Fruit fly (Drosophila melanogaster) whole organism, embryonic: ENCODE data around the gene Cisd2.

Experiments
- Bgb ChIP-seq: fragments of 200-800 bp; sonication (Bioruptor generic); IDR thresholded peaks from 2 replicates; pipeline ENCODE4 v1.3.6; 2022; ENCODE audit warnings: missing biosample characterization, missing genetic modification characterization; ENCODE audit not compliant: partially characterized antibody
- Bteb2 ChIP-seq: fragments of 200-800 bp; sonication (Bioruptor generic); optimal IDR thresholded peaks from 2 replicates; lab custom pipeline; 2016; ENCODE audit warnings: missing biosample characterization, missing genetic modification characterization
- CG10147 ChIP-seq: fragments of 200-800 bp; sonication (Bioruptor generic); optimal IDR thresholded peaks from 2 replicates; lab custom pipeline; 2019; ENCODE audit warnings: missing biosample characterization, mild to moderate bottlenecking, missing genetic modification characterization, moderate library complexity
- CG10267 ChIP-seq: fragments of 200-800 bp; sonication (Bioruptor generic); optimal IDR thresholded peaks from 2 replicates; lab custom pipeline; 2018; ENCODE audit warnings: missing biosample characterization, mild to moderate bottlenecking, missing genetic modification characterization, moderate library complexity
- CG10274 ChIP-seq: fragments of 200-800 bp; sonication (Bioruptor generic); optimal IDR thresholded peaks from 3 replicates; lab custom pipeline; 2017; ENCODE audit warnings: missing biosample characterization, mild to moderate bottlenecking, missing genetic modification characterization
- CG10321 ChIP-seq: fragments of 200-800 bp; sonication (Bioruptor generic); IDR thresholded peaks from 2 replicates; pipeline ENCODE4 v1.3.6; 2022; ENCODE audit warnings: missing biosample characterization, missing genetic modification characterization
- CG10366 ChIP-seq: fragments of 200-800 bp; sonication (Bioruptor generic); IDR thresholded peaks from 2 replicates; pipeline ENCODE4 v1.3.6; 2022; ENCODE audit warnings: missing biosample characterization, missing genetic modification characterization
- CG10431 ChIP-seq: fragments of 200-800 bp; sonication (Bioruptor generic); optimal IDR thresholded peaks from 3 replicates; lab custom pipeline; 2018; ENCODE audit warnings: missing biosample characterization, mild to moderate bottlenecking, missing genetic modification characterization
- CG11093 ChIP-seq: fragments of 200-800 bp; sonication (Bioruptor generic); IDR thresholded peaks from 3 replicates; pipeline ENCODE4 v1.3.6; 2022; ENCODE audit warnings: missing biosample characterization, missing genetic modification characterization
- CG11456 ChIP-seq: fragments of 200-800 bp; sonication (Bioruptor generic); IDR thresholded peaks from 3 replicates; pipeline ENCODE4 v1.3.6; 2022; ENCODE audit warnings: missing biosample characterization, missing genetic modification characterization
- CG12071 ChIP-seq: fragments of 200-800 bp; sonication (Bioruptor generic); optimal IDR thresholded peaks from 3 replicates; lab custom pipeline; 2018; ENCODE audit warnings: missing biosample characterization, mild to moderate bottlenecking, missing genetic modification characterization
- CG14710 ChIP-seq: fragments of 200-800 bp; sonication (Bioruptor generic); optimal IDR thresholded peaks from 3 replicates; lab custom pipeline; 2019; ENCODE audit warnings: missing biosample characterization, mild to moderate bottlenecking, missing genetic modification characterization, moderate library complexity
- CG15601 ChIP-seq: fragments of 200-800 bp; sonication (Bioruptor generic); optimal IDR thresholded peaks from 3 replicates; lab custom pipeline; 2019; ENCODE audit warnings: missing biosample characterization, mild to moderate bottlenecking, missing genetic modification characterization, moderate library complexity
- CG17328 ChIP-seq: fragments of 200-800 bp; sonication (Bioruptor generic); IDR thresholded peaks from 2 replicates; pipeline ENCODE4 v1.3.6; 2022; ENCODE audit warnings: missing biosample characterization, missing genetic modification characterization
- CG17361 ChIP-seq: fragments of 200-800 bp; sonication (Bioruptor generic); IDR thresholded peaks from 3 replicates; pipeline ENCODE4 v1.3.6; 2022; ENCODE audit warnings: missing biosample characterization, missing genetic modification characterization
- CG2120 ChIP-seq: fragments of 200-800 bp; sonication (Bioruptor generic); optimal IDR thresholded peaks from 3 replicates; lab custom pipeline; 2016; ENCODE audit warnings: missing biosample characterization, missing genetic modification characterization
- CG4404 ChIP-seq: fragments of 200-800 bp; sonication (Bioruptor generic); IDR thresholded peaks from 2 replicates; pipeline ENCODE4 v1.3.6; 2022; ENCODE audit warnings: missing biosample characterization, missing genetic modification characterization
- CG8924 ChIP-seq: fragments of 200-800 bp; optimal IDR thresholded peaks from 3 replicates; lab custom pipeline; 2019; ENCODE audit warnings: missing biosample characterization, mild to moderate bottlenecking, missing genetic modification characterization, moderate library complexity
- CoRest ChIP-seq: fragments of 200-800 bp; sonication (Bioruptor generic); optimal IDR thresholded peaks from 3 replicates; lab custom pipeline; 2018; ENCODE audit warnings: missing biosample characterization, mild to moderate bottlenecking, missing genetic modification characterization, moderate library complexity
- CrebB ChIP-seq: fragments of 200-800 bp; sonication (Bioruptor generic); optimal IDR thresholded peaks from 3 replicates; lab custom pipeline; 2018; ENCODE audit warnings: missing biosample characterization, mild to moderate bottlenecking, missing genetic modification characterization
- Ets65A ChIP-seq: fragments of 200-800 bp; sonication (Bioruptor generic); peaks from one replicate; lab custom pipeline; 2016; ENCODE audit warnings: missing biosample characterization, missing genetic modification characterization
- HLH3B ChIP-seq: fragments of 200-800 bp; sonication (Bioruptor generic); IDR thresholded peaks from 2 replicates; pipeline ENCODE4 v1.3.6; 2022; ENCODE audit warnings: missing biosample characterization, missing genetic modification characterization
- Hr78 ChIP-seq, 2 experiments: fragments of 200-800 bp in 1 of 2; fragments of >200 bp in 1 of 2; sonication (Bioruptor generic) in 1 of 2; optimal IDR thresholded peaks; 2 replicates each; lab custom pipeline; 2017 to 2019; ENCODE audit warnings: missing biosample characterization in 2 of 2, missing genetic modification characterization in 2 of 2, mild to moderate bottlenecking in 1 of 2, moderate library complexity in 1 of 2
- NC2α ChIP-seq: fragments of 200-800 bp; sonication (Bioruptor generic); optimal IDR thresholded peaks from 2 replicates; lab custom pipeline; 2016; ENCODE audit warnings: missing biosample characterization, missing genetic modification characterization
- NC2β ChIP-seq: fragments of 200-800 bp; sonication (Bioruptor generic); optimal IDR thresholded peaks from 2 replicates; lab custom pipeline; 2016; ENCODE audit warnings: missing biosample characterization, missing genetic modification characterization
- Trl ChIP-seq, 3 experiments: fragments of >200 bp in 2 of 3; fragments of 200-800 bp in 1 of 3; sonication (Bioruptor generic) in 1 of 3; optimal IDR thresholded peaks; 2 replicates in 1 of 3; 3 replicates in 2 of 3; lab custom pipeline; 2016 to 2017; ENCODE audit warnings: missing biosample characterization in 1 of 3, missing genetic modification characterization in 1 of 3
- bsh ChIP-seq, 2 experiments: fragments of 200-800 bp; sonication (Bioruptor generic); optimal IDR thresholded peaks; 2 replicates each; lab custom pipeline; 2017 to 2018; ENCODE audit warnings: mild to moderate bottlenecking in 2 of 2, missing biosample characterization in 2 of 2, missing genetic modification characterization in 2 of 2, moderate library complexity in 1 of 2
- cg ChIP-seq: fragments of 200-800 bp; sonication (Bioruptor generic); optimal IDR thresholded peaks from 3 replicates; lab custom pipeline; 2019; ENCODE audit warnings: missing biosample characterization, mild to moderate bottlenecking, missing genetic modification characterization, moderate library complexity
- chif ChIP-seq, 2 experiments: fragments of 200-800 bp; sonication (Bioruptor generic); optimal IDR thresholded peaks; 3 replicates each; lab custom pipeline; 2016; ENCODE audit warnings: missing biosample characterization in 2 of 2, missing genetic modification characterization in 2 of 2
- corto ChIP-seq: fragments of 200-800 bp; sonication (Bioruptor generic); optimal IDR thresholded peaks from 2 replicates; lab custom pipeline; 2016; ENCODE audit warnings: missing biosample characterization, mild to moderate bottlenecking, missing genetic modification characterization, moderate library complexity
- croc ChIP-seq: fragments of 200-800 bp; sonication (Bioruptor generic); conservative IDR thresholded peaks from 3 replicates; pipeline ENCODE4 v1.3.6; 2022; ENCODE audit warnings: missing biosample characterization, missing genetic modification characterization
- crol ChIP-seq: fragments of 200-800 bp; sonication (Bioruptor generic); IDR thresholded peaks from 2 replicates; pipeline ENCODE4 v1.3.6; 2022; ENCODE audit warnings: missing biosample characterization, missing genetic modification characterization
- disco-r ChIP-seq: fragments of 200-800 bp; sonication (Bioruptor generic); optimal IDR thresholded peaks from 2 replicates; lab custom pipeline; 2016; ENCODE audit warnings: missing biosample characterization, missing genetic modification characterization
- dmrt11E ChIP-seq: fragments of 200-800 bp; sonication (Bioruptor generic); optimal IDR thresholded peaks from 3 replicates; lab custom pipeline; 2018; ENCODE audit warnings: missing biosample characterization, mild to moderate bottlenecking, missing genetic modification characterization, moderate library complexity
- fd64A ChIP-seq: fragments of 200-800 bp; sonication (Bioruptor generic); optimal IDR thresholded peaks from 3 replicates; lab custom pipeline; 2018; ENCODE audit warnings: missing biosample characterization, mild to moderate bottlenecking, missing genetic modification characterization
- gcm ChIP-seq: fragments of 200-800 bp; sonication (Bioruptor generic); optimal IDR thresholded peaks from 2 replicates; lab custom pipeline; 2019; ENCODE audit warnings: missing biosample characterization, mild to moderate bottlenecking, missing genetic modification characterization, moderate library complexity
- gcm2 ChIP-seq: fragments of 200-800 bp; sonication (Bioruptor generic); optimal IDR thresholded peaks from 2 replicates; lab custom pipeline; 2016; ENCODE audit warnings: missing biosample characterization, missing genetic modification characterization
- ind ChIP-seq: fragments of 200-800 bp; sonication (Bioruptor generic); optimal IDR thresholded peaks from 3 replicates; lab custom pipeline; 2016; ENCODE audit warnings: missing biosample characterization, missing genetic modification characterization
- ken ChIP-seq: fragments of 200-800 bp; sonication (Bioruptor generic); IDR thresholded peaks from 3 replicates; pipeline ENCODE4 v1.3.6; 2022; ENCODE audit warnings: missing biosample characterization, missing genetic modification characterization
- lab ChIP-seq: fragments of 200-800 bp; sonication (Bioruptor generic); optimal IDR thresholded peaks from 3 replicates; lab custom pipeline; 2017; ENCODE audit warnings: missing biosample characterization, missing genetic modification characterization, mild to moderate bottlenecking, moderate library complexity, missing genetic modification reagents
- peb ChIP-seq: fragments of 200-800 bp; sonication (Bioruptor generic); IDR thresholded peaks from 2 replicates; pipeline ENCODE4 v1.3.6; 2022; ENCODE audit warnings: missing biosample characterization, missing genetic modification characterization
- row ChIP-seq: fragments of 200-800 bp; sonication (Bioruptor generic); IDR thresholded peaks from 3 replicates; pipeline ENCODE4 v1.3.6; 2022; ENCODE audit warnings: missing biosample characterization, missing genetic modification characterization
- sens ChIP-seq: fragments of 200-800 bp; sonication (Bioruptor generic); peaks from one replicate; lab custom pipeline; 2016; ENCODE audit warnings: missing biosample characterization, missing genetic modification characterization
- shn ChIP-seq: fragments of 200-800 bp; sonication (Bioruptor generic); optimal IDR thresholded peaks from 3 replicates; lab custom pipeline; 2016; ENCODE audit warnings: missing biosample characterization, missing genetic modification characterization
- sqz ChIP-seq: fragments of 200-800 bp; sonication (Bioruptor generic); optimal IDR thresholded peaks from 3 replicates; lab custom pipeline; 2018; ENCODE audit warnings: missing biosample characterization, mild to moderate bottlenecking, missing genetic modification characterization
- toy ChIP-seq: fragments of 200-800 bp; sonication (Bioruptor generic); IDR thresholded peaks from 2 replicates; pipeline ENCODE4 v1.3.6; 2022; ENCODE audit warnings: missing biosample characterization, missing genetic modification characterization
- zfh1 ChIP-seq: fragments of 200-800 bp; sonication (Bioruptor generic); IDR thresholded peaks from 3 replicates; pipeline ENCODE4 v1.3.6; 2022; ENCODE audit warnings: missing biosample characterization, missing genetic modification characterization

The Cisd2 gene

dm6 chr3R:29210542-29211393 is 12.5 kb downstream of the Cisd2 start (continued):
- TF ChIP-seq CrebB (no peak), sens (GFP tag; lab: Kevin White, UChicago) (peak; percentile 90), corto (peak; percentile 40), chif (GFP tag; optimal IDR thresholded peaks at IDR 0.05; lab: Kevin White, UChicago) (peak in 1 of 2 experiments; percentile 5), CoRest (tag; lab: Kevin White, UChicago) (peak; percentile 37), CG8924 (tag; lab: Kevin White, UChicago) (peak; percentile 5), row (GFP tag; lab: Robert Waterston, UW) (peak; percentile 58), ken (GFP tag; lab: Robert Waterston, UW) (no peak), CG12071 (no peak), Ets65A (GFP tag; lab: Kevin White, UChicago) (peak; percentile 9), crol (GFP tag; lab: Robert Waterston, UW) (peak; percentile 82), CG10321 (GFP tag; lab: Robert Waterston, UW) (no peak), disco-r (GFP tag; lab: Kevin White, UChicago) (no peak), dmrt11E (tag; lab: Kevin White, UChicago) (peak; percentile 68), CG14710 (tag; lab: Kevin White, UChicago) (peak; percentile 19), CG10267 (tag; lab: Kevin White, UChicago) (peak; percentile 15), NC2α (no peak), bsh (GFP tag; optimal IDR thresholded peaks at IDR 0.05; lab: Kevin White, UChicago) (peak; percentile 53 to 54), CG15601 (peak; percentile 4), sqz (GFP tag; lab: Kevin White, UChicago) (peak; percentile 65), CG17361 (GFP tag; lab: Robert Waterston, UW) (0 out of 3 replicates have a peak, but pooled peaks have one; percentile 18)

dm6 chr3R:29210091-29210490 is 13.1 kb downstream of the Cisd2 start:
- TF ChIP-seq cg (GFP tag; lab: Kevin White, UChicago), result peak; percentile 60
- no peak for TF ChIP-seq CG10431 (GFP tag; lab: Kevin White, UChicago)
- peak; percentile 18 to 24 for TF ChIP-seq Trl (optimal IDR thresholded peaks at IDR 0.05; lab: Kevin White, UChicago)
- no peak for TF ChIP-seq Trl (GFP tag; optimal IDR thresholded peaks at IDR 0.05; lab: Kevin White, UChicago)

dm6 chr3R:29207996-29208395 is 15.2 kb downstream of the Cisd2 start:
- no peak for TF ChIP-seq gcm2
- peak; percentile 28 for TF ChIP-seq CG10274 (GFP tag; lab: Kevin White, UChicago)
- peak; percentile 30 for TF ChIP-seq fd64A (GFP tag; lab: Kevin White, UChicago)
- peak; percentile 65 for TF ChIP-seq lab (GFP tag; lab: Kevin White, UChicago)
- no peak for TF ChIP-seq toy (GFP tag; lab: Robert Waterston, UW)
- no peak for TF ChIP-seq shn (GFP tag; lab: Kevin White, UChicago)
- TF ChIP-seq Bteb2 (GFP tag; lab: Kevin White, UChicago), result no peak
- TF ChIP-seq CG10147 (GFP tag; lab: Kevin White, UChicago), result peak; percentile 45
- TF ChIP-seq CG11456 (GFP tag; lab: Robert Waterston, UW), result peak; percentile 60; the same call in 1 of the 3 replicates
- peak; percentile 10 for TF ChIP-seq NC2β
- no peak for TF ChIP-seq CG4404 (GFP tag; lab: Robert Waterston, UW)
- peak; percentile 71 for TF ChIP-seq CG17328
- TF ChIP-seq zfh1, result peak; percentile 75
- peak; percentile 37; the same call in 1 of the 2 replicates for TF ChIP-seq peb
- TF ChIP-seq CG10366 (GFP tag; lab: Robert Waterston, UW), result peak; percentile 79
- peak; percentile 5 for TF ChIP-seq CG2120 (GFP tag; lab: Kevin White, UChicago)
- TF ChIP-seq Hr78 (GFP tag; optimal IDR thresholded peaks at IDR 0.05; lab: Kevin White, UChicago), result peak in 1 of 2 experiments; percentile 36
- TF ChIP-seq gcm (GFP tag; lab: Kevin White, UChicago), result peak; percentile 73
- TF ChIP-seq Bgb, result no peak
- TF ChIP-seq CG11093 (GFP tag; lab: Robert Waterston, UW), result no peak
- TF ChIP-seq ind (GFP tag; lab: Kevin White, UChicago), result peak; percentile 71
- peak; percentile 70 for TF ChIP-seq HLH3B (GFP tag; lab: Robert Waterston, UW)
- TF ChIP-seq croc (GFP tag; lab: Robert Waterston, UW), result peak; percentile 51; the same call in 2 of the 3 replicates
